Fruit fly (Drosophila melanogaster): ENCODE results near the gene MED15.

DNA sequence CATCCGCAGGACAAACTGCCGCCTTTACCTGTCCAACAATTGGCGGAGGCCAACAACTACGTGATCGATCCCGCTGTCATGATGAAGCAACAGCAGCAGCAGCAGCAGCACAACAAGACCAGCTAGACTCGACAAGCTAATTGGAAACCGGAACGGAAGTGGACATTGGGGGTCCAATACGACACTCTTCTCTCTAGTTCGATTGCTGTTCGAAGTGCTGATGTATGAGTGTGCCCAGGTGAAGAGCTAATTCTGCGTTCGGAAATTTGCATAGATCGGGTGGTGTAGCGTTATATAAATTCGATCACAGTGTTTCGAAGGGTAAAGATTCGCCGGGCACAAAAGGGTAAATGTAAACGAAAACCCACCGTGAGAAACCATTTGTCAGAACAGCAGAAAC lies 25.7 kb upstream of the MED15 start:
- TF ChIP-seq CTCF (optimal IDR thresholded peaks at IDR 0.05) (no peak), CG8478 (optimal IDR thresholded peaks at IDR 0.05) (no peak)

Data from S2 (cell line).